Worm (Caenorhabditis elegans): ENCODE data around the gene tag-340.

Gene tag-340

DNA sequence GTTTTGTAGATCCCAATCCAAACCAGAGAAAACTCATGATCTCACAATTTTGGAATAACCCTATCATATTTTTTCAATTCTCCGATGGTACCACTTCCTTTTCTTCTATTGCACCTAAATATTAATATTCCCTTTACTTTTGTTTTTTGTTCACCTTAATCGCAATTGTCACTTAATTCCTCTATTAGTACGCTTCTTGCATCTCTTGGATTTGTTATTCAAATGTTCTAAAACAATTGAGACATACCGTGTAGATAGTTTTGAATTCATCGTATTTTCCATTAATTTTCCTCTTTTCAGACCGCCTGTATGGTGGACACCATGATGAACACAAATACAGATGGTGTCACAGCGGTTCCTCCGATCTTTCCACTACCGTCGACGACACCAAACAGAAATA, 51.5 kb downstream of the tag-340 start, which contains the start of gene flh-2:
Gene flh-2, plus strand, starts transcription at position 301 of the 400 bp plus-strand sequence.
- TF ChIP-seq D1046.2 (GFP tag; IDR thresholded peaks at IDR 0.05) (no peak), pha-4 (GFP tag; IDR thresholded peaks at IDR 0.05) (no peak), pha-4 (tag; optimal IDR thresholded peaks at IDR 0.05) (no peak), aly-2 (tag; optimal IDR thresholded peaks at IDR 0.05) (no peak), F10B5.3 (tag; optimal IDR thresholded peaks at IDR 0.05) (no peak), lin-38 (GFP tag; IDR thresholded peaks at IDR 0.05) (no peak), spr-1 (tag; optimal IDR thresholded peaks at IDR 0.05) (no peak), ceh-44 (GFP tag; IDR thresholded peaks at IDR 0.05) (no peak), mep-1 (tag; optimal IDR thresholded peaks at IDR 0.05) (no peak), nhr-25 (tag; optimal IDR thresholded peaks at IDR 0.05; ENCODE audit: borderline replicate concordance, insufficient read depth) (no peak), attf-4 (tag; optimal IDR thresholded peaks at IDR 0.05) (no peak), unc-130 (GFP tag; optimal IDR thresholded peaks at IDR 0.05) (no peak), skn-1 (tag; optimal IDR thresholded peaks at IDR 0.05) (no peak), spr-3 (GFP tag; optimal IDR thresholded peaks at IDR 0.05) (no peak), nhr-77 (tag; optimal IDR thresholded peaks at IDR 0.05) (no peak), lim-7 (GFP tag; IDR thresholded peaks at IDR 0.05) (no peak), nhr-6 (tag; optimal IDR thresholded peaks at IDR 0.05) (no peak), zip-2 (tag; optimal IDR thresholded peaks at IDR 0.05) (no peak), nhr-28 (tag; optimal IDR thresholded peaks at IDR 0.05) (no peak), lin-13 (GFP tag; optimal IDR thresholded peaks at IDR 0.05) (no peak)
